Fruit fly (Drosophila melanogaster) whole organism, embryonic: ENCODE data around the gene mRpL27.

ENCODE experiments used
- CG10431 ChIP-seq: fragments of 200-800 bp; sonication (Bioruptor generic); optimal IDR thresholded peaks from 3 replicates; lab custom pipeline; 2018; ENCODE audit warnings: missing biosample characterization, mild to moderate bottlenecking, missing genetic modification characterization
- CG10654 ChIP-seq: fragments of 200-800 bp; sonication (Bioruptor generic); optimal IDR thresholded peaks from 2 replicates; lab custom pipeline; 2016; ENCODE audit warnings: missing biosample characterization, missing genetic modification characterization
- CG14050 ChIP-seq: fragments of 200-800 bp; sonication (Bioruptor generic); IDR thresholded peaks from 3 replicates; pipeline ENCODE4 v1.3.6; 2022; ENCODE audit warnings: missing biosample characterization, missing genetic modification characterization
- CG15269 ChIP-seq: fragments of 200-800 bp; sonication (Bioruptor generic); optimal IDR thresholded peaks from 2 replicates; lab custom pipeline; 2018; ENCODE audit warnings: missing biosample characterization, mild to moderate bottlenecking, missing genetic modification characterization, moderate library complexity
- CG1602 ChIP-seq: fragments of 200-800 bp; sonication (Bioruptor generic); optimal IDR thresholded peaks from 3 replicates; lab custom pipeline; 2016; ENCODE audit warnings: missing biosample characterization, missing genetic modification characterization
- CG16813 ChIP-seq: fragments of 200-800 bp; sonication (Bioruptor generic); IDR thresholded peaks from 3 replicates; pipeline ENCODE4 v1.3.6; 2022; ENCODE audit warnings: missing biosample characterization, missing genetic modification characterization; ENCODE audit not compliant: partially characterized antibody
- CG16863 ChIP-seq: fragments of 200-800 bp; sonication (Bioruptor generic); optimal IDR thresholded peaks from 3 replicates; lab custom pipeline; 2016; ENCODE audit warnings: missing biosample characterization, missing genetic modification characterization
- CG17328 ChIP-seq: fragments of 200-800 bp; sonication (Bioruptor generic); IDR thresholded peaks from 2 replicates; pipeline ENCODE4 v1.3.6; 2022; ENCODE audit warnings: missing biosample characterization, missing genetic modification characterization
- CG17361 ChIP-seq: fragments of 200-800 bp; sonication (Bioruptor generic); IDR thresholded peaks from 3 replicates; pipeline ENCODE4 v1.3.6; 2022; ENCODE audit warnings: missing biosample characterization, missing genetic modification characterization
- CG17385 ChIP-seq: fragments of 200-800 bp; sonication (Bioruptor generic); optimal IDR thresholded peaks from 3 replicates; lab custom pipeline; 2018; ENCODE audit warnings: missing biosample characterization, mild to moderate bottlenecking, missing genetic modification characterization
- CG17612 ChIP-seq: fragments of 200-800 bp; sonication (Bioruptor generic); IDR thresholded peaks from 2 replicates; pipeline ENCODE4 v1.3.6; 2022; ENCODE audit warnings: missing biosample characterization, missing genetic modification characterization
- CG17829 ChIP-seq: fragments of 200-800 bp; optimal IDR thresholded peaks from 2 replicates; lab custom pipeline; 2019; ENCODE audit warnings: missing biosample characterization, mild to moderate bottlenecking, missing genetic modification characterization, moderate library complexity
- CG18262 ChIP-seq: fragments of 200-800 bp; optimal IDR thresholded peaks from 3 replicates; lab custom pipeline; 2019; ENCODE audit warnings: missing biosample characterization, mild to moderate bottlenecking, missing genetic modification characterization, moderate library complexity
- CG2116 ChIP-seq: fragments of 200-800 bp; sonication (Bioruptor generic); optimal IDR thresholded peaks from 3 replicates; lab custom pipeline; 2018; ENCODE audit warnings: missing biosample characterization, mild to moderate bottlenecking, missing genetic modification characterization
- CG2199 ChIP-seq: fragments of 200-800 bp; sonication (Bioruptor generic); IDR thresholded peaks from 3 replicates; pipeline ENCODE4 v1.3.6; 2022; ENCODE audit warnings: missing biosample characterization, missing genetic modification characterization
- CG3995 ChIP-seq: fragments of 200-800 bp; sonication (Bioruptor generic); optimal IDR thresholded peaks from 3 replicates; lab custom pipeline; 2016; ENCODE audit warnings: missing biosample characterization, missing genetic modification characterization
- CG6854 ChIP-seq: fragments of 200-800 bp; sonication (Bioruptor generic); optimal IDR thresholded peaks from 3 replicates; lab custom pipeline; 2017; ENCODE audit warnings: missing biosample characterization, mild to moderate bottlenecking, missing genetic modification characterization
- CG7963 ChIP-seq: fragments of 200-800 bp; sonication (Bioruptor generic); IDR thresholded peaks from 3 replicates; pipeline ENCODE4 v1.3.6; 2022; ENCODE audit warnings: missing biosample characterization, missing genetic modification characterization; ENCODE audit not compliant: partially characterized antibody
- Chrac-16 ChIP-seq: fragments of 200-800 bp; sonication (Bioruptor generic); optimal IDR thresholded peaks from 3 replicates; lab custom pipeline; 2016; ENCODE audit warnings: missing biosample characterization, missing genetic modification characterization
- Dad ChIP-seq: fragments of 200-800 bp; sonication (Bioruptor generic); optimal IDR thresholded peaks from 3 replicates; lab custom pipeline; 2016; ENCODE audit warnings: missing biosample characterization, missing genetic modification characterization
- Dp ChIP-seq: fragments of 200-800 bp; sonication (Bioruptor generic); optimal IDR thresholded peaks from 2 replicates; lab custom pipeline; 2018; ENCODE audit warnings: missing biosample characterization, mild to moderate bottlenecking, missing genetic modification characterization, moderate library complexity
- Elba2 ChIP-seq: fragments of 200-800 bp; sonication (Bioruptor generic); optimal IDR thresholded peaks from 3 replicates; lab custom pipeline; 2016; ENCODE audit warnings: missing biosample characterization, missing genetic modification characterization
- Fer2 ChIP-seq: fragments of 200-800 bp; sonication (Bioruptor generic); optimal IDR thresholded peaks from 2 replicates; lab custom pipeline; 2018; ENCODE audit warnings: missing biosample characterization, mild to moderate bottlenecking, missing genetic modification characterization, moderate library complexity
- Gsc ChIP-seq: fragments of 200-800 bp; sonication (Bioruptor generic); IDR thresholded peaks from 2 replicates; pipeline ENCODE4 v1.3.6; 2022; ENCODE audit warnings: missing biosample characterization, missing genetic modification characterization
- Gug ChIP-seq: fragments of 200-800 bp; sonication (Bioruptor generic); IDR thresholded peaks from 4 replicates; pipeline ENCODE4 v1.3.6; 2022; ENCODE audit warnings: missing biosample characterization, missing genetic modification characterization
- HmgZ ChIP-seq: fragments of 200-800 bp; sonication (Bioruptor generic); optimal IDR thresholded peaks from 2 replicates; lab custom pipeline; 2018; ENCODE audit warnings: missing biosample characterization, mild to moderate bottlenecking, missing genetic modification characterization
- Hr39 ChIP-seq: fragments of >200 bp; optimal IDR thresholded peaks from 2 replicates; lab custom pipeline; 2017
- Max ChIP-seq: fragments of 200-800 bp; sonication (Bioruptor generic); optimal IDR thresholded peaks from 2 replicates; lab custom pipeline; 2016; ENCODE audit warnings: missing biosample characterization, mild to moderate bottlenecking, missing genetic modification characterization
- Nf-YC ChIP-seq: fragments of 200-800 bp; optimal IDR thresholded peaks from 3 replicates; lab custom pipeline; 2019; ENCODE audit warnings: missing biosample characterization, mild to moderate bottlenecking, missing genetic modification characterization, moderate library complexity
- Pdp1 ChIP-seq, 2 experiments: fragments of 200-800 bp; sonication (Bioruptor generic); optimal IDR thresholded peaks; 3 replicates each; lab custom pipeline; 2016; ENCODE audit warnings: missing biosample characterization in 2 of 2, missing genetic modification characterization in 2 of 2, mild to moderate bottlenecking in 1 of 2, moderate library complexity in 1 of 2
- Side ChIP-seq: fragments of 200-800 bp; sonication (Bioruptor generic); optimal IDR thresholded peaks from 2 replicates; lab custom pipeline; 2016; ENCODE audit warnings: missing biosample characterization, missing genetic modification characterization
- Sin3A ChIP-seq: fragments of >200 bp; optimal IDR thresholded peaks from 2 replicates; lab custom pipeline; 2018
- Sry-δ ChIP-seq: fragments of 200-800 bp; sonication (Bioruptor generic); optimal IDR thresholded peaks from 2 replicates; lab custom pipeline; 2016; ENCODE audit warnings: missing biosample characterization, missing genetic modification characterization
- Stat92E ChIP-seq, 3 experiments: fragments of >200 bp in 2 of 3; fragments of 200-800 bp in 1 of 3; sonication (Bioruptor generic) in 1 of 3; optimal IDR thresholded peaks; 2 replicates each; lab custom pipeline; 2017 to 2019; ENCODE audit warnings: missing biosample characterization in 3 of 3, missing genetic modification characterization in 3 of 3, mild to moderate bottlenecking in 1 of 3, moderate library complexity in 1 of 3
- aop ChIP-seq: fragments of 200-800 bp; sonication (Bioruptor generic); IDR thresholded peaks from 2 replicates; pipeline ENCODE4 v1.3.6; 2022; ENCODE audit warnings: missing biosample characterization, missing genetic modification characterization
- cad ChIP-seq: fragments of >200 bp; optimal IDR thresholded peaks from 2 replicates; lab custom pipeline; 2017; ENCODE audit warnings: missing biosample characterization, missing genetic modification characterization
- cg ChIP-seq: fragments of 200-800 bp; sonication (Bioruptor generic); optimal IDR thresholded peaks from 3 replicates; lab custom pipeline; 2019; ENCODE audit warnings: missing biosample characterization, mild to moderate bottlenecking, missing genetic modification characterization, moderate library complexity
- ci ChIP-seq: fragments of 200-800 bp; sonication (Bioruptor generic); IDR thresholded peaks from 3 replicates; pipeline ENCODE4 v1.3.6; 2022; ENCODE audit warnings: missing biosample characterization, missing genetic modification characterization
- dan ChIP-seq: fragments of 200-800 bp; sonication (Bioruptor generic); IDR thresholded peaks from 2 replicates; pipeline ENCODE4 v1.3.6; 2022; ENCODE audit warnings: missing biosample characterization, missing genetic modification characterization
- gce ChIP-seq: fragments of 200-800 bp; sonication (Bioruptor generic); IDR thresholded peaks from 3 replicates; pipeline ENCODE4 v1.3.6; 2022; ENCODE audit warnings: missing biosample characterization, missing genetic modification characterization
- gcm ChIP-seq: fragments of 200-800 bp; sonication (Bioruptor generic); optimal IDR thresholded peaks from 2 replicates; lab custom pipeline; 2019; ENCODE audit warnings: missing biosample characterization, mild to moderate bottlenecking, missing genetic modification characterization, moderate library complexity
- gfzf ChIP-seq: fragments of 200-800 bp; sonication (Bioruptor generic); optimal IDR thresholded peaks from 2 replicates; lab custom pipeline; 2016; ENCODE audit warnings: missing biosample characterization, mild to moderate bottlenecking, missing genetic modification characterization, moderate library complexity
- gro ChIP-seq: fragments of 200-800 bp; sonication (Bioruptor generic); optimal IDR thresholded peaks from 2 replicates; lab custom pipeline; 2016; ENCODE audit warnings: missing biosample characterization, missing genetic modification characterization
- hth ChIP-seq: fragments of >200 bp; optimal IDR thresholded peaks from 2 replicates; lab custom pipeline; 2017; ENCODE audit warnings: inconsistent platforms
- kah ChIP-seq: fragments of 200-800 bp; sonication (Bioruptor generic); optimal IDR thresholded peaks from 2 replicates; lab custom pipeline; 2018; ENCODE audit warnings: missing biosample characterization, mild to moderate bottlenecking, missing genetic modification characterization
- nau ChIP-seq: fragments of 200-800 bp; sonication (Bioruptor generic); optimal IDR thresholded peaks from 3 replicates; lab custom pipeline; 2017; ENCODE audit warnings: missing biosample characterization, mild to moderate bottlenecking, missing genetic modification characterization, missing genetic modification reagents
- pita ChIP-seq: fragments of 200-800 bp; sonication (Bioruptor generic); optimal IDR thresholded peaks from 2 replicates; lab custom pipeline; 2017; ENCODE audit warnings: missing biosample characterization, mild to moderate bottlenecking, missing genetic modification characterization
- pnt ChIP-seq: fragments of 200-800 bp; sonication (Bioruptor generic); optimal IDR thresholded peaks from 3 replicates; lab custom pipeline; 2016; ENCODE audit warnings: missing biosample characterization, missing genetic modification characterization
- slbo ChIP-seq: fragments of 200-800 bp; sonication (Bioruptor generic); IDR thresholded peaks from 2 replicates; pipeline ENCODE4 v1.3.6; 2022; ENCODE audit warnings: missing biosample characterization, missing genetic modification characterization
- sob ChIP-seq: fragments of 200-800 bp; sonication (Bioruptor generic); IDR thresholded peaks from 2 replicates; pipeline ENCODE4 v1.3.6; 2022; ENCODE audit warnings: missing biosample characterization, missing genetic modification characterization
- tna ChIP-seq: fragments of 200-800 bp; sonication (Bioruptor generic); IDR thresholded peaks from 2 replicates; pipeline ENCODE4 v1.3.6; 2022; ENCODE audit warnings: missing biosample characterization, missing genetic modification characterization; ENCODE audit not compliant: partially characterized antibody
- trem ChIP-seq: fragments of 200-800 bp; optimal IDR thresholded peaks from 3 replicates; lab custom pipeline; 2019; ENCODE audit warnings: missing biosample characterization, mild to moderate bottlenecking, missing genetic modification characterization, moderate library complexity
- z ChIP-seq: fragments of 200-800 bp; sonication (Bioruptor generic); IDR thresholded peaks from 3 replicates; pipeline ENCODE4 v1.3.6; 2022; ENCODE audit warnings: missing biosample characterization, missing genetic modification characterization

mRpL27 gene

DNA sequence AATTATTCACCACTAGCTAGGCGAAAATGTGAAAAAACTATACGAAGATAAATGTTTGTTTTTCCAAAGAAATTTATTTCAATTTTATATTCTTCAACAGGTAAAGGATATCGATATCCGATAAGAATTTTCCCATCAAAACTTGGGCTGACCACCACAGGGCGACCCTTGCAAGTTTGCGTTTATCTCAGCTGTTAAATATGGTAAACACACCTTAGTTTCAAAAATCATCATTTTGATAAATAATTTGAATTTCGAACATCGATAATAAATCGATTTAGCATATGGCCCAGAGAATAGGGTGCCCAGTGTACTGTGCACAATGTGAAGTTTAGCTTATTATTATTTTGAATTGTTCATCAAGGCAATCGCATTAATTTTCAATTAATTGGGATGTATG lies 3.9 kb upstream of the mRpL27 start, which contains the start of the genes CG15443 and Paris (continued):
- no peak for TF ChIP-seq CG3995 (GFP tag; lab: Kevin White, UChicago)
- TF ChIP-seq CG10431 (GFP tag; lab: Kevin White, UChicago): peak; percentile 3
- no peak for TF ChIP-seq aop (GFP tag; lab: Robert Waterston, UW)
- TF ChIP-seq Elba2 (GFP tag; lab: Kevin White, UChicago): no peak
- no peak for TF ChIP-seq CG17361
- no peak for TF ChIP-seq hth (lab: Kevin White, UChicago)
- TF ChIP-seq tna (GFP tag; lab: Robert Waterston, UW): peak; percentile 100
- no peak for TF ChIP-seq pita (GFP tag; lab: Kevin White, UChicago)
- TF ChIP-seq Gug (GFP tag; lab: Robert Waterston, UW): no peak
- TF ChIP-seq CG16863 (GFP tag; lab: Kevin White, UChicago): no peak
- TF ChIP-seq CG14050 (GFP tag; lab: Robert Waterston, UW): no peak
- TF ChIP-seq cg: no peak
- TF ChIP-seq Side (GFP tag; lab: Kevin White, UChicago): no peak
- TF ChIP-seq CG7963 (GFP tag; lab: Robert Waterston, UW): peak; percentile 90
- TF ChIP-seq Hr39 (lab: Kevin White, UChicago): no peak
- TF ChIP-seq cad (GFP tag; lab: Kevin White, UChicago): no peak
- TF ChIP-seq gro (GFP tag; lab: Kevin White, UChicago): no peak
- TF ChIP-seq CG17328 (GFP tag; lab: Robert Waterston, UW): no peak
- TF ChIP-seq Chrac-16: peak; percentile 16
- no peak for TF ChIP-seq Dad (GFP tag; lab: Kevin White, UChicago)
- no peak for TF ChIP-seq Fer2 (tag; lab: Kevin White, UChicago)
- TF ChIP-seq HmgZ (tag; lab: Kevin White, UChicago): peak; percentile 9
- no peak for TF ChIP-seq CG15269 (tag; lab: Kevin White, UChicago)
- TF ChIP-seq CG10654: no peak
- TF ChIP-seq slbo (GFP tag; lab: Robert Waterston, UW): no peak
- TF ChIP-seq pnt (GFP tag; lab: Kevin White, UChicago): no peak
- peak; percentile 19 for TF ChIP-seq CG17829 (tag; lab: Kevin White, UChicago)
- peak; percentile 10 for TF ChIP-seq Nf-YC (tag; lab: Kevin White, UChicago)
- peak; percentile 14 for TF ChIP-seq CG17385 (GFP tag; lab: Kevin White, UChicago)
- TF ChIP-seq Stat92E (GFP tag; optimal IDR thresholded peaks at IDR 0.05; lab: Kevin White, UChicago): no peak
- no peak for TF ChIP-seq sob
- TF ChIP-seq CG16813 (GFP tag; lab: Robert Waterston, UW): peak; percentile 77
- no peak for TF ChIP-seq Pdp1 (GFP tag; optimal IDR thresholded peaks at IDR 0.05; lab: Kevin White, UChicago)
- TF ChIP-seq gce (GFP tag; lab: Robert Waterston, UW): no peak
- peak; percentile 7 for TF ChIP-seq CG18262 (tag; lab: Kevin White, UChicago)
- TF ChIP-seq dan (GFP tag; lab: Robert Waterston, UW): no peak
- TF ChIP-seq trem (tag; lab: Kevin White, UChicago): peak; percentile 55
- TF ChIP-seq nau: peak; percentile 24
- no peak for TF ChIP-seq Sin3A (lab: Kevin White, UChicago)
- TF ChIP-seq gcm (GFP tag; lab: Kevin White, UChicago): no peak
- peak; percentile 77 for TF ChIP-seq Dp
- peak; percentile 57; the same call in 2 of the 3 replicates for TF ChIP-seq ci (GFP tag; lab: Robert Waterston, UW)
- TF ChIP-seq Max (GFP tag; lab: Kevin White, UChicago): no peak
- TF ChIP-seq Gsc (GFP tag; lab: Robert Waterston, UW): no peak
- TF ChIP-seq z (GFP tag; lab: Robert Waterston, UW): no peak
- TF ChIP-seq CG2116 (GFP tag; lab: Kevin White, UChicago): peak; percentile 55
- no peak for TF ChIP-seq gfzf (GFP tag; lab: Kevin White, UChicago)
- TF ChIP-seq CG2199 (GFP tag; lab: Robert Waterston, UW): 0 out of 3 replicates have a peak, but pooled peaks have one; percentile 33
- no peak for TF ChIP-seq CG6854
- TF ChIP-seq kah (GFP tag; lab: Kevin White, UChicago): peak; percentile 50
- TF ChIP-seq CG1602 (GFP tag; lab: Kevin White, UChicago): no peak
- TF ChIP-seq Sry-δ (GFP tag; lab: Kevin White, UChicago): peak; percentile 46
- no peak for TF ChIP-seq CG17612 (GFP tag; lab: Robert Waterston, UW)
